Fruit fly (Drosophila melanogaster) whole organism, embryonic: ENCODE results near the gene PAN3.
A peak's percentile ranks its signal among the peaks of the same experiment; 100 is the strongest.

Source experiments
- Adf1 ChIP-seq: fragments of 200-800 bp; sonication (Bioruptor generic); IDR thresholded peaks from 2 replicates; pipeline ENCODE4 v1.3.6; 2022; ENCODE audit warnings: missing biosample characterization, missing genetic modification characterization
- Awh ChIP-seq: fragments of 200-800 bp; sonication (Bioruptor generic); IDR thresholded peaks from 2 replicates; pipeline ENCODE4, ENCODE4 v1.3.6; 2022; ENCODE audit warnings: missing biosample characterization, missing genetic modification characterization
- B-H1 ChIP-seq: fragments of 200-800 bp; sonication (Bioruptor generic); IDR thresholded peaks from 3 replicates; pipeline ENCODE4 v1.3.6; 2022; ENCODE audit warnings: missing biosample characterization, missing genetic modification characterization
- CG11504 ChIP-seq: fragments of 200-800 bp; sonication (Bioruptor generic); optimal IDR thresholded peaks from 3 replicates; lab custom pipeline; 2019; ENCODE audit warnings: missing biosample characterization, mild to moderate bottlenecking, missing genetic modification characterization, moderate library complexity
- CG12299 ChIP-seq: fragments of 200-800 bp; sonication (Bioruptor generic); optimal IDR thresholded peaks from 2 replicates; lab custom pipeline; 2018; ENCODE audit warnings: missing biosample characterization, mild to moderate bottlenecking, missing genetic modification characterization
- CG13775 ChIP-seq: fragments of 200-800 bp; sonication (Bioruptor generic); optimal IDR thresholded peaks from 3 replicates; lab custom pipeline; 2017; ENCODE audit warnings: missing biosample characterization, mild to moderate bottlenecking, missing genetic modification characterization
- CG15011 ChIP-seq: fragments of 200-800 bp; sonication (Bioruptor generic); optimal IDR thresholded peaks from 3 replicates; lab custom pipeline; 2018; ENCODE audit warnings: missing biosample characterization, mild to moderate bottlenecking, missing genetic modification characterization
- CG15601 ChIP-seq: fragments of 200-800 bp; sonication (Bioruptor generic); optimal IDR thresholded peaks from 3 replicates; lab custom pipeline; 2019; ENCODE audit warnings: missing biosample characterization, mild to moderate bottlenecking, missing genetic modification characterization, moderate library complexity
- CG17385 ChIP-seq: fragments of 200-800 bp; sonication (Bioruptor generic); optimal IDR thresholded peaks from 3 replicates; lab custom pipeline; 2018; ENCODE audit warnings: missing biosample characterization, mild to moderate bottlenecking, missing genetic modification characterization
- CG3838 ChIP-seq: fragments of 200-800 bp; sonication (Bioruptor generic); optimal IDR thresholded peaks from 3 replicates; lab custom pipeline; 2016; ENCODE audit warnings: missing biosample characterization, missing genetic modification characterization
- CG6175 ChIP-seq: fragments of 200-800 bp; sonication (Bioruptor generic); IDR thresholded peaks from 3 replicates; pipeline ENCODE4 v1.3.6; 2022; ENCODE audit warnings: missing biosample characterization, missing genetic modification characterization
- CG6813 ChIP-seq: fragments of 200-800 bp; sonication (Bioruptor generic); optimal IDR thresholded peaks from 2 replicates; lab custom pipeline; 2017; ENCODE audit warnings: missing biosample characterization, missing genetic modification characterization, mild to moderate bottlenecking, moderate library complexity, missing genetic modification reagents
- Dip3 ChIP-seq: fragments of 200-800 bp; sonication (Bioruptor generic); optimal IDR thresholded peaks from 3 replicates; lab custom pipeline; 2016; ENCODE audit warnings: missing biosample characterization, missing genetic modification characterization
- ab ChIP-seq: fragments of 200-800 bp; sonication (Bioruptor generic); optimal IDR thresholded peaks from 2 replicates; lab custom pipeline; 2016; ENCODE audit warnings: missing biosample characterization, missing genetic modification characterization
- br ChIP-seq: fragments of >200 bp; optimal IDR thresholded peaks from 2 replicates; lab custom pipeline; 2017
- crol ChIP-seq: fragments of 200-800 bp; sonication (Bioruptor generic); IDR thresholded peaks from 2 replicates; pipeline ENCODE4 v1.3.6; 2022; ENCODE audit warnings: missing biosample characterization, missing genetic modification characterization
- dpn ChIP-seq, 2 experiments: fragments of 200-800 bp; sonication (Bioruptor generic); optimal IDR thresholded peaks; 3 replicates each; lab custom pipeline; 2016; ENCODE audit warnings: missing biosample characterization in 2 of 2, missing genetic modification characterization in 2 of 2
- emc ChIP-seq: fragments of 200-800 bp; sonication (Bioruptor generic); optimal IDR thresholded peaks from 2 replicates; lab custom pipeline; 2016; ENCODE audit warnings: missing biosample characterization, missing genetic modification characterization
- eve ChIP-seq, 2 experiments: fragments of >200 bp; optimal IDR thresholded peaks; 2 replicates each; lab custom pipeline; 2017; ENCODE audit warnings: missing biosample characterization in 2 of 2, missing genetic modification characterization in 2 of 2
- ewg ChIP-seq: fragments of 200-800 bp; sonication (Bioruptor generic); optimal IDR thresholded peaks from 3 replicates; lab custom pipeline; 2017; ENCODE audit warnings: mild to moderate bottlenecking, missing biosample characterization, missing genetic modification reagents, missing genetic modification characterization
- fd96Cb ChIP-seq: fragments of 200-800 bp; sonication (Bioruptor generic); optimal IDR thresholded peaks from 2 replicates; lab custom pipeline; 2018; ENCODE audit warnings: missing biosample characterization, mild to moderate bottlenecking, missing genetic modification characterization, moderate library complexity
- ftz-f1 ChIP-seq: fragments of 200-800 bp; sonication (Bioruptor generic); optimal IDR thresholded peaks from 2 replicates; lab custom pipeline; 2016; ENCODE audit warnings: missing biosample characterization, missing genetic modification characterization
- insv ChIP-seq, 2 experiments: fragments of 200-800 bp; sonication (Bioruptor generic); optimal IDR thresholded peaks; 3 replicates each; lab custom pipeline; 2016 to 2018; ENCODE audit warnings: missing biosample characterization in 2 of 2, missing genetic modification characterization in 2 of 2
- kah ChIP-seq: fragments of 200-800 bp; sonication (Bioruptor generic); optimal IDR thresholded peaks from 2 replicates; lab custom pipeline; 2018; ENCODE audit warnings: missing biosample characterization, mild to moderate bottlenecking, missing genetic modification characterization
- lola ChIP-seq, 3 experiments: fragments of >200 bp in 2 of 3; fragments of 200-800 bp in 1 of 3; sonication (Bioruptor generic) in 1 of 3; optimal IDR thresholded peaks; 2 replicates each; lab custom pipeline; 2017 to 2019; ENCODE audit warnings: missing biosample characterization in 3 of 3, missing genetic modification characterization in 3 of 3, mild to moderate bottlenecking in 1 of 3, moderate library complexity in 1 of 3
- oc ChIP-seq: fragments of 200-800 bp; sonication (Bioruptor generic); optimal IDR thresholded peaks from 2 replicates; lab custom pipeline; 2018; ENCODE audit warnings: missing biosample characterization, mild to moderate bottlenecking, missing genetic modification characterization, moderate library complexity
- psq ChIP-seq: fragments of 200-800 bp; sonication (Bioruptor generic); optimal IDR thresholded peaks from 2 replicates; lab custom pipeline; 2017; ENCODE audit warnings: missing biosample characterization, missing genetic modification characterization
- vvl ChIP-seq: fragments of 200-800 bp; sonication (Bioruptor generic); IDR thresholded peaks from 2 replicates; pipeline ENCODE4 v1.3.6; 2022; ENCODE audit warnings: missing biosample characterization, missing genetic modification characterization
- zfh1 ChIP-seq: fragments of 200-800 bp; sonication (Bioruptor generic); IDR thresholded peaks from 3 replicates; pipeline ENCODE4 v1.3.6; 2022; ENCODE audit warnings: missing biosample characterization, missing genetic modification characterization

PAN3 gene

dm6 chr3L:3134064-3134545, 63.2 kb downstream of the PAN3 start (continued):
- TF ChIP-seq Awh (GFP tag; lab: Robert Waterston, UW): no peak
- no peak for TF ChIP-seq CG15601 (tag; lab: Kevin White, UChicago)
- no peak for TF ChIP-seq Adf1 (GFP tag; lab: Robert Waterston, UW)
- TF ChIP-seq vvl (GFP tag; lab: Robert Waterston, UW): 0 out of 2 replicates have a peak, but pooled peaks have one; percentile 25
- no peak for TF ChIP-seq fd96Cb
- TF ChIP-seq CG15011 (GFP tag; lab: Kevin White, UChicago): no peak
- peak; percentile 46 for TF ChIP-seq CG6813 (GFP tag; lab: Kevin White, UChicago)
- no peak for TF ChIP-seq Dip3 (GFP tag; lab: Kevin White, UChicago)
- no peak for TF ChIP-seq ab
- no peak for TF ChIP-seq psq
- peak; percentile 39 for TF ChIP-seq CG17385 (GFP tag; lab: Kevin White, UChicago)
- no peak for TF ChIP-seq insv (GFP tag; optimal IDR thresholded peaks at IDR 0.05; lab: Kevin White, UChicago)
- no peak for TF ChIP-seq lola (GFP tag; optimal IDR thresholded peaks at IDR 0.05; lab: Kevin White, UChicago)
- no peak for TF ChIP-seq CG12299 (tag; lab: Kevin White, UChicago)
- TF ChIP-seq CG13775 (GFP tag; lab: Kevin White, UChicago): no peak
- TF ChIP-seq CG3838 (GFP tag; lab: Kevin White, UChicago): no peak
- TF ChIP-seq ftz-f1: no peak
- TF ChIP-seq CG6175: no peak
- TF ChIP-seq zfh1 (GFP tag; lab: Robert Waterston, UW): no peak
- no peak for TF ChIP-seq B-H1 (GFP tag; lab: Robert Waterston, UW)
- TF ChIP-seq dpn (GFP tag; optimal IDR thresholded peaks at IDR 0.05; lab: Kevin White, UChicago): no peak
- no peak for TF ChIP-seq br
- TF ChIP-seq emc (GFP tag; lab: Kevin White, UChicago): no peak
- TF ChIP-seq kah: no peak
- TF ChIP-seq crol (GFP tag; lab: Robert Waterston, UW): no peak
- no peak for TF ChIP-seq CG11504 (tag; lab: Kevin White, UChicago)
- no peak for TF ChIP-seq ewg
- TF ChIP-seq oc (tag; lab: Kevin White, UChicago): no peak
- no peak for TF ChIP-seq eve (GFP tag; optimal IDR thresholded peaks at IDR 0.05; lab: Kevin White, UChicago)
